Fruit fly (Drosophila melanogaster): ENCODE data around the gene Fit2.

DNA sequence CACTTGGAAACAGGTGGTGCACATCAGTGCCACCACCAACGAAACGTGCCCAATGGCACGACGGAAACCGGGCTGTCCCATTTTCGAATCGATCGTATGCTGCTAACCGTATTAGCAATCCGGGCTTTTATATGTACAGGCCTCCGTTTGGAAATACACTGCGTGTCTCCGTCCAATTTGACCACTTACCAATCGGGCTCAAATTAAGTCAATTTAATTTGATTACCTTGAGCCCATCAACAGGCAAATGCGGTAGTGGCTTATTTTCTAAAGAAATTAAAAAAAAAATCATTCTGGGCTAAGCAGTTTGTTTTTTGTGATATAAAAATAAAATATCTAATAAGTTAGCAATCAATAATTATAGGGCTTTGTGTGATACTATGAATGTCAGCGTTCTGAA lies 487 bp upstream of the Fit2 start, which contains the start of gene a10:
- TF ChIP-seq psq (GFP tag; optimal IDR thresholded peaks at IDR 0.05) = no peak
- TF ChIP-seq CrebA (GFP tag; optimal IDR thresholded peaks at IDR 0.05; ENCODE audit: borderline replicate concordance) = no peak
- no peak for TF ChIP-seq pan (optimal IDR thresholded peaks at IDR 0.05)
- TF ChIP-seq tai (GFP tag; optimal IDR thresholded peaks at IDR 0.05) = no peak
- TF ChIP-seq Vsx2 (GFP tag; optimal IDR thresholded peaks at IDR 0.05; ENCODE audit: partially characterized antibody) = no peak
- no peak for TF ChIP-seq Dif (GFP tag; optimal IDR thresholded peaks at IDR 0.05; ENCODE audit: partially characterized antibody)
- TF ChIP-seq CG9705 (GFP tag; optimal IDR thresholded peaks at IDR 0.05) = no peak
- no peak for TF ChIP-seq ey (GFP tag; optimal IDR thresholded peaks at IDR 0.05)
- TF ChIP-seq Myc (optimal IDR thresholded peaks at IDR 0.05) = no peak
